Fruit fly (Drosophila melanogaster): Measurements from ENCODE around the gene CG11262.

- TF ChIP-seq OdsH (GFP tag; optimal IDR thresholded peaks at IDR 0.05), result no peak
- no peak for TF ChIP-seq fd59A (GFP tag; optimal IDR thresholded peaks at IDR 0.05)
- no peak for TF ChIP-seq CG6854 (GFP tag; optimal IDR thresholded peaks at IDR 0.05)
Measured at dm6 chr3L:13036706-13037457, 41.9 kb downstream of the CG11262 start, which contains the start of gene Srrm1.
